Fruit fly (Drosophila melanogaster): ENCODE results near the gene CG11590.

The CG11590 gene

dm6 chrX:14237873-14238394, 38.0 kb downstream of the CG11590 start, which contains the start of the genes Fbxl4 and Dus2 (continued):
- TF ChIP-seq CG3407 (GFP tag; optimal IDR thresholded peaks at IDR 0.05) = peak; percentile 74
- peak; percentile 89 for TF ChIP-seq Rx (GFP tag; IDR thresholded peaks at IDR 0.05)
- peak; percentile 90 for TF ChIP-seq CG14667 (GFP tag; IDR thresholded peaks at IDR 0.05)
- TF ChIP-seq tgo (GFP tag; IDR thresholded peaks at IDR 0.05) = peak; percentile 92
- peak; percentile 93 for TF ChIP-seq CG8765 (GFP tag; IDR thresholded peaks at IDR 0.05)
- TF ChIP-seq ftz-f1 (GFP tag; optimal IDR thresholded peaks at IDR 0.05) = peak; percentile 51
- peak; percentile 14; the same call in 1 of the 2 replicates for TF ChIP-seq unc-4 (GFP tag; IDR thresholded peaks at IDR 0.05; ENCODE audit: partially characterized antibody)
- peak; percentile 89 for TF ChIP-seq ranshi (GFP tag; IDR thresholded peaks at IDR 0.05)
- peak; percentile 61 for TF ChIP-seq sd (tag; optimal IDR thresholded peaks at IDR 0.05)
- TF ChIP-seq CG6175 (GFP tag; IDR thresholded peaks at IDR 0.05) = peak; percentile 79
- TF ChIP-seq CG15269 (tag; optimal IDR thresholded peaks at IDR 0.05) = peak; percentile 88
- peak; percentile 95 for TF ChIP-seq CG13424 (tag; optimal IDR thresholded peaks at IDR 0.05)
- TF ChIP-seq so (GFP tag; IDR thresholded peaks at IDR 0.05) = peak; percentile 88
- TF ChIP-seq CG17802 (tag; optimal IDR thresholded peaks at IDR 0.05) = peak; percentile 77
- peak; percentile 78 for TF ChIP-seq CG31388 (GFP tag; optimal IDR thresholded peaks at IDR 0.05)
- no peak for TF ChIP-seq z (GFP tag; IDR thresholded peaks at IDR 0.05)
- no peak for TF ChIP-seq Hr39 (optimal IDR thresholded peaks at IDR 0.05)
- TF ChIP-seq CG18764 (GFP tag; optimal IDR thresholded peaks at IDR 0.05) = peak; percentile 97
- TF ChIP-seq Lhr (GFP tag; optimal IDR thresholded peaks at IDR 0.05) = peak; percentile 76
- TF ChIP-seq CG2202 (tag; optimal IDR thresholded peaks at IDR 0.05) = peak; percentile 81
- TF ChIP-seq Ravus (GFP tag; IDR thresholded peaks at IDR 0.05) = peak; percentile 72
- TF ChIP-seq YL-1 (GFP tag; optimal IDR thresholded peaks at IDR 0.05) = peak; percentile 81
- TF ChIP-seq CG34422 (GFP tag; IDR thresholded peaks at IDR 0.05) = peak; percentile 93
- peak; percentile 89 for TF ChIP-seq scrt (GFP tag; optimal IDR thresholded peaks at IDR 0.05)
- TF ChIP-seq sim (GFP tag; IDR thresholded peaks at IDR 0.05) = peak; percentile 60; the same call in 1 of the 2 replicates
- TF ChIP-seq org-1 (GFP tag; optimal IDR thresholded peaks at IDR 0.05) = peak; percentile 81
- peak; percentile 66 for TF ChIP-seq Sry-δ (GFP tag; optimal IDR thresholded peaks at IDR 0.05)
- TF ChIP-seq CG3995 (GFP tag; optimal IDR thresholded peaks at IDR 0.05) = peak; percentile 75
- peak; percentile 91 for TF ChIP-seq jumu (GFP tag; optimal IDR thresholded peaks at IDR 0.05)
- TF ChIP-seq CG12219 (GFP tag; optimal IDR thresholded peaks at IDR 0.05) = peak; percentile 83
- TF ChIP-seq bab2 (GFP tag; optimal IDR thresholded peaks at IDR 0.05) = peak; percentile 94
- peak; percentile 94 for TF ChIP-seq CG10959 (GFP tag; IDR thresholded peaks at IDR 0.05)
- peak; percentile 84 for TF ChIP-seq jing (GFP tag; optimal IDR thresholded peaks at IDR 0.05)
- TF ChIP-seq toy (GFP tag; IDR thresholded peaks at IDR 0.05) = peak; percentile 74
- TF ChIP-seq btn (GFP tag; optimal IDR thresholded peaks at IDR 0.05) = peak; percentile 81
- peak; percentile 94 for TF ChIP-seq shn (GFP tag; optimal IDR thresholded peaks at IDR 0.05)
- TF ChIP-seq Xrp1 (GFP tag; IDR thresholded peaks at IDR 0.05) = peak; percentile 95
- peak; percentile 91 for TF ChIP-seq Sox100B (GFP tag; optimal IDR thresholded peaks at IDR 0.05)
- TF ChIP-seq CG13287 (GFP tag; IDR thresholded peaks at IDR 0.05; ENCODE audit: partially characterized antibody) = peak; percentile 57; the same call in 1 of the 2 replicates
- TF ChIP-seq CG8089 (GFP tag; optimal IDR thresholded peaks at IDR 0.05) = peak; percentile 86
- peak; percentile 9 for TF ChIP-seq CG17912 (GFP tag; optimal IDR thresholded peaks at IDR 0.05)
- TF ChIP-seq CG4707 (GFP tag; optimal IDR thresholded peaks at IDR 0.05) = peak; percentile 60
- peak; percentile 93 for TF ChIP-seq CG8944 (GFP tag; optimal IDR thresholded peaks at IDR 0.05)
- peak; percentile 76 for TF ChIP-seq Asciz (GFP tag; optimal IDR thresholded peaks at IDR 0.05)
- TF ChIP-seq B-H1 (GFP tag; IDR thresholded peaks at IDR 0.05) = peak; percentile 79
- peak in 1 of 2 experiments; percentile 77 for TF ChIP-seq Hr78 (GFP tag; optimal IDR thresholded peaks at IDR 0.05)
- peak; percentile 81 for TF ChIP-seq Bdp1 (GFP tag; optimal IDR thresholded peaks at IDR 0.05)
- peak; percentile 69 for TF ChIP-seq salm (tag; optimal IDR thresholded peaks at IDR 0.05)
- peak; percentile 92 for TF ChIP-seq Max (GFP tag; optimal IDR thresholded peaks at IDR 0.05)
- TF ChIP-seq E2f2 (GFP tag; IDR thresholded peaks at IDR 0.05) = peak; percentile 61; the same call in 1 of the 2 replicates
- TF ChIP-seq CG17612 (GFP tag; IDR thresholded peaks at IDR 0.05) = peak; percentile 77

Data from whole organism, embryonic.